Worm (Caenorhabditis elegans) whole organism, late embryonic: ENCODE measurements around the gene Y24D9A.6.

Experiments used
- ceh-22 ChIP-seq: sonication (generic microtip); optimal IDR thresholded peaks from 2 replicates; lab custom pipeline; 2017; ENCODE audit warnings: missing biosample characterization, missing genetic modification characterization
- dmd-4 ChIP-seq: sonication (generic microtip); optimal IDR thresholded peaks from 2 replicates; lab custom pipeline; 2016; ENCODE audit warnings: borderline replicate concordance, missing genetic modification characterization, missing compliant biosample characterization
- elt-4 ChIP-seq: sonication (generic microtip); optimal IDR thresholded peaks from 2 replicates; lab custom pipeline; 2016; ENCODE audit warnings: missing genetic modification characterization, missing compliant biosample characterization
- ets-4 ChIP-seq: sonication (generic microtip); optimal IDR thresholded peaks from 2 replicates; lab custom pipeline; 2016; ENCODE audit warnings: missing genetic modification characterization, missing compliant biosample characterization
- hlh-30 ChIP-seq: sonication (generic microtip); optimal IDR thresholded peaks from 2 replicates; lab custom pipeline; 2017; ENCODE audit warnings: antibody characterized with exemption, missing genetic modification characterization, missing compliant biosample characterization; ENCODE audit not compliant: insufficient read depth
- lin-11 ChIP-seq: fragments of 200-800 bp; sonication (Bioruptor generic); optimal IDR thresholded peaks from 2 replicates; lab custom pipeline; 2018; ENCODE audit warnings: mild to moderate bottlenecking, missing genetic modification characterization, missing compliant biosample characterization
- nfya-1 ChIP-seq: sonication (generic microtip); optimal IDR thresholded peaks from 2 replicates; lab custom pipeline; 2017; ENCODE audit warnings: missing genetic modification characterization, mild to moderate bottlenecking, missing compliant biosample characterization, antibody characterized with exemption, moderate library complexity
- nhr-11 ChIP-seq: fragments of 150-350 bp; optimal IDR thresholded peaks from 2 replicates; lab custom pipeline; 2014; ENCODE audit warnings: missing biosample characterization, missing genetic modification characterization
- pha-4 ChIP-seq: fragments of 150-350 bp; optimal IDR thresholded peaks from 2 replicates; lab custom pipeline; 2018; ENCODE audit warnings: missing biosample characterization, missing genetic modification reagents, missing genetic modification characterization
- pros-1 ChIP-seq: fragments of 150-350 bp; optimal IDR thresholded peaks from 2 replicates; lab custom pipeline; 2014; ENCODE audit warnings: missing biosample characterization, missing genetic modification reagents, missing genetic modification characterization

DNA sequence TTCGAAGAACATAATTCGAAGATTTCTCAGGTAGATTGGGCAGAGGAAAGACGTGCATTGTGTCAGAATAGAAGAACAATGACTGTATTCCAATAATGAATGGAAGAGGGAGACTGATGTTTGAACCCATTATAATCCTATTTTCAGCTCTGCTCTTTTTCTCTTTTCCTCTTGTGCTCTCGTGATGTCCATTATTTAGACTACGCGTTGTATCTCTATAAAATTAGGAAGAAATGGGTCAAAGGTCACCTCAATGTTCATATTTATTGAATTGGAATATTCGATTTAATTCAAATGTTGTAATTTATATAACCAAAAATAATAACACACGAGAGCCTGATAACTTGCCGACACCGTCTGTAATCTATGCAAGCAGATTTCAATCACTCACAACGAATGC is 39.0 kb upstream of the Y24D9A.6 start, which contains the start of gene fbxb-74:
- TF ChIP-seq dmd-4 = no peak
- TF ChIP-seq pha-4 = no peak
- TF ChIP-seq pros-1 (tag; lab: Kevin White, UChicago) = no peak
- no peak for TF ChIP-seq elt-4 (tag; lab: Kevin White, UChicago)
- no peak for TF ChIP-seq nfya-1 (tag; lab: Kevin White, UChicago)
- no peak for TF ChIP-seq nhr-11 (tag; lab: Kevin White, UChicago)
- TF ChIP-seq lin-11 = no peak
- TF ChIP-seq ceh-22 (tag; lab: Kevin White, UChicago) = no peak
- TF ChIP-seq ets-4 (tag; lab: Kevin White, UChicago) = no peak
- no peak for TF ChIP-seq hlh-30 (tag; lab: Kevin White, UChicago)
